Worm (Caenorhabditis elegans) whole organism, L2 larva: ENCODE data around the gene M199.135.

Experiments
- ama-1 ChIP-seq: fragments of 150-350 bp; optimal IDR thresholded peaks from 2 replicates; lab custom pipeline; 2018; ENCODE audit warnings: inconsistent platforms
- fos-1 ChIP-seq: fragments of 150-350 bp; optimal IDR thresholded peaks from 2 replicates; lab custom pipeline; 2014; ENCODE audit warnings: missing biosample characterization, missing genetic modification characterization
- lin-11 ChIP-seq: fragments of 150-350 bp; sonication (generic microtip); optimal IDR thresholded peaks from 2 replicates; lab custom pipeline; 2014; ENCODE audit warnings: missing biosample characterization, missing genetic modification characterization, inconsistent platforms, mixed read lengths
- lin-39 ChIP-seq: fragments of 150-350 bp; optimal IDR thresholded peaks from 2 replicates; lab custom pipeline; 2014; ENCODE audit warnings: missing biosample characterization, missing genetic modification reagents, missing genetic modification characterization
- lsy-2 ChIP-seq, 2 experiments: fragments of 150-350 bp in 1 of 2; sonication (generic microtip) in 1 of 2; optimal IDR thresholded peaks; 2 replicates each; lab custom pipeline; 2014 to 2017; ENCODE audit warnings: missing biosample characterization in 2 of 2, missing genetic modification characterization in 2 of 2
- nhr-11 ChIP-seq: fragments of 150-350 bp; optimal IDR thresholded peaks from 2 replicates; lab custom pipeline; 2014; ENCODE audit warnings: missing biosample characterization, missing genetic modification characterization
- snpc-4 ChIP-seq: fragments of 150-350 bp; optimal IDR thresholded peaks from 2 replicates; lab custom pipeline; 2014; ENCODE audit warnings: missing biosample characterization, missing genetic modification characterization
- ztf-11 ChIP-seq: sonication (generic microtip); optimal IDR thresholded peaks from 2 replicates; lab custom pipeline; 2017; ENCODE audit warnings: missing biosample characterization, missing genetic modification characterization

DNA sequence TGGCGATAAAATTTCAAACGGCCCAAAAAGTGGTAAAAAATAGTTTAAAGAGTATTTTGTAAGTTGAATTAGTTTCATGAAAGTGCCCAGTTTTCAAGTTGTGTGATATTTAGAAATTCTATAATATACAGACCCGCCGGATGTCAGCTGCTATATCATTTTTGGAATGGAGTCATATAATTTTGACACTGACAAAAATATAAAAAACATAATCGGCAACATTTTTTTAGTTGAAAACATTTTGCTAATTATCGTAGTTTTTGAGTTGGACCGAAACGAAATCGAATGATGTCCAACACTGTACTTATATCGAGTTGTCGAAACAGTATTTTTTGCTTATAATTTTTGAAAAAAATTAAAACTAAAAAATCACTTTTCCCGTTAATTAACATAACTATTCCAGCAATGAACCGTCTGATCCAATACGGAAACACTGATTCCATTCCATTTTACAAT lies 11.2 kb upstream of the M199.135 start, which contains the start of gene srt-44:
- TF ChIP-seq ztf-11 (tag; lab: Kevin White, UChicago) (no peak), snpc-4 (tag; lab: Kevin White, UChicago) (no peak), lin-39 (no peak), lin-11 (tag; lab: Kevin White, UChicago) (no peak), ama-1 (lab: Kevin White, UChicago) (no peak), lsy-2 (tag; optimal IDR thresholded peaks at IDR 0.05; lab: Kevin White, UChicago) (no peak), nhr-11 (tag; lab: Kevin White, UChicago) (no peak), fos-1 (tag; lab: Kevin White, UChicago) (no peak)
